Worm (Caenorhabditis elegans) whole organism, L4 larva: ENCODE data around the gene nsun-5.

ENCODE experiments used
- D1046.2 ChIP-seq: fragments of 200-800 bp; sonication (Bioruptor generic); IDR thresholded peaks from 2 replicates; pipeline ENCODE4 v1.3.6; 2022; ENCODE audit warnings: missing genetic modification characterization, missing compliant biosample characterization
- F44E2.7 ChIP-seq: fragments of 200-800 bp; sonication (Bioruptor generic); IDR thresholded peaks from 2 replicates; pipeline ENCODE4 v2.1.2; 2022; ENCODE audit warnings: missing genetic modification characterization, missing compliant biosample characterization
- Y105C5A.15 ChIP-seq: fragments of 200-800 bp; sonication (Bioruptor generic); IDR thresholded peaks from 2 replicates; pipeline ENCODE4 v1.3.6; 2022; ENCODE audit warnings: missing genetic modification characterization, missing compliant biosample characterization
- ZK337.2 ChIP-seq: fragments of 200-800 bp; sonication (Bioruptor generic); IDR thresholded peaks from 2 replicates; pipeline ENCODE4 v1.3.6; 2022; ENCODE audit warnings: missing genetic modification reagents, missing genetic modification characterization, missing compliant biosample characterization
- aha-1 ChIP-seq: fragments of 150-350 bp; peaks from one replicate; lab custom pipeline; 2014; ENCODE audit warnings: missing biosample characterization, missing genetic modification characterization
- arid-1 ChIP-seq: fragments of 200-800 bp; sonication (Bioruptor generic); conservative IDR thresholded peaks from 2 replicates; pipeline ENCODE4 v1.3.6; 2022; ENCODE audit warnings: missing genetic modification reagents, missing genetic modification characterization, missing compliant biosample characterization
- ceh-20 ChIP-seq: fragments of 200-800 bp; sonication (Bioruptor generic); IDR thresholded peaks from 2 replicates; pipeline ENCODE4 v1.3.6; 2022; ENCODE audit warnings: missing genetic modification reagents, missing genetic modification characterization, missing compliant biosample characterization
- ceh-28 ChIP-seq: fragments of 150-350 bp; optimal IDR thresholded peaks from 2 replicates; lab custom pipeline; 2014; ENCODE audit warnings: missing biosample characterization, missing genetic modification reagents, missing genetic modification characterization
- daf-16 ChIP-seq, 3 experiments: sonication (generic microtip); optimal IDR thresholded peaks; 2 replicates each; lab custom pipeline; 2016 to 2017; ENCODE audit warnings: missing genetic modification characterization in 3 of 3, missing genetic modification reagents in 3 of 3, mild to moderate bottlenecking in 2 of 3, missing compliant biosample characterization in 2 of 3, missing biosample characterization in 1 of 3, moderate library complexity in 1 of 3
- dmd-6 ChIP-seq: fragments of 200-800 bp; sonication (Bioruptor generic); IDR thresholded peaks from 2 replicates; pipeline ENCODE4 v1.3.6; 2022; ENCODE audit warnings: missing genetic modification reagents, missing genetic modification characterization, missing compliant biosample characterization
- dmd-8 ChIP-seq: fragments of 200-800 bp; sonication (Bioruptor generic); IDR thresholded peaks from 2 replicates; pipeline ENCODE4 v1.3.6; 2022; ENCODE audit warnings: missing genetic modification characterization, missing compliant biosample characterization
- dpl-1 ChIP-seq: fragments of 150-350 bp; optimal IDR thresholded peaks from 2 replicates; lab custom pipeline; 2014; ENCODE audit warnings: missing biosample characterization, missing genetic modification reagents, missing genetic modification characterization
- dve-1 ChIP-seq: sonication (generic microtip); optimal IDR thresholded peaks from 2 replicates; lab custom pipeline; 2017; ENCODE audit warnings: antibody characterized with exemption, mild to moderate bottlenecking, missing genetic modification characterization, missing compliant biosample characterization; ENCODE audit not compliant: insufficient read depth
- fkh-10 ChIP-seq: fragments of 150-350 bp; optimal IDR thresholded peaks from 2 replicates; lab custom pipeline; 2014; ENCODE audit warnings: missing biosample characterization, missing genetic modification reagents, missing genetic modification characterization
- hlh-11 ChIP-seq: fragments of 200-800 bp; sonication (Bioruptor generic); optimal IDR thresholded peaks from 2 replicates; lab custom pipeline; 2018; ENCODE audit warnings: mild to moderate bottlenecking, missing genetic modification characterization, missing compliant biosample characterization
- jun-1 ChIP-seq: fragments of 150-350 bp; optimal IDR thresholded peaks from 2 replicates; lab custom pipeline; 2014; ENCODE audit warnings: missing biosample characterization, missing genetic modification reagents, missing genetic modification characterization
- lin-13 ChIP-seq: fragments of 150-350 bp; optimal IDR thresholded peaks from 2 replicates; lab custom pipeline; 2014; ENCODE audit warnings: missing biosample characterization, missing genetic modification reagents, missing genetic modification characterization
- lin-29 ChIP-seq: fragments of 200-800 bp; sonication (Bioruptor generic); IDR thresholded peaks from 2 replicates; pipeline ENCODE4 v1.3.6; 2022; ENCODE audit warnings: missing genetic modification reagents, missing genetic modification characterization, missing compliant biosample characterization
- madf-5 ChIP-seq, 2 experiments: fragments of 200-800 bp; sonication (Bioruptor generic); IDR thresholded peaks; 2 replicates each; pipeline ENCODE4 v1.3.6; 2022; ENCODE audit warnings: missing compliant biosample characterization in 2 of 2, missing genetic modification characterization in 2 of 2
- mep-1 ChIP-seq: fragments of 150-350 bp; sonication (generic microtip); optimal IDR thresholded peaks from 3 replicates; lab custom pipeline; 2014; ENCODE audit warnings: missing biosample characterization, missing genetic modification characterization
- mes-2 ChIP-seq: sonication (generic microtip); optimal IDR thresholded peaks from 2 replicates; lab custom pipeline; 2016; ENCODE audit warnings: missing genotype, mild to moderate bottlenecking, missing genetic modification characterization, missing compliant biosample characterization; ENCODE audit not compliant: poor library complexity, severe bottlenecking
- mxl-2 ChIP-seq: fragments of 200-800 bp; sonication (Bioruptor generic); conservative IDR thresholded peaks from 2 replicates; pipeline ENCODE4 v1.3.6; 2022; ENCODE audit warnings: missing genetic modification reagents, missing genetic modification characterization, missing compliant biosample characterization
- nhr-25 ChIP-seq: sonication (generic microtip); optimal IDR thresholded peaks from 2 replicates; lab custom pipeline; 2017; ENCODE audit warnings: missing genetic modification characterization, mild to moderate bottlenecking, missing compliant biosample characterization, antibody characterized with exemption, moderate library complexity, borderline replicate concordance; ENCODE audit not compliant: insufficient read depth
- nhr-28 ChIP-seq: fragments of 150-350 bp; optimal IDR thresholded peaks from 2 replicates; lab custom pipeline; 2014; ENCODE audit warnings: missing biosample characterization, missing genetic modification characterization
- nhr-41 ChIP-seq: fragments of 200-800 bp; sonication (Bioruptor generic); IDR thresholded peaks from 2 replicates; pipeline ENCODE4 v1.3.6; 2022; ENCODE audit warnings: missing genetic modification reagents, missing genetic modification characterization, missing compliant biosample characterization
- nhr-42 ChIP-seq: fragments of 200-800 bp; sonication (Bioruptor generic); IDR thresholded peaks from 2 replicates; pipeline ENCODE4 v1.3.6; 2022; ENCODE audit warnings: missing genetic modification characterization, missing compliant biosample characterization
- nhr-77 ChIP-seq: fragments of 150-350 bp; optimal IDR thresholded peaks from 2 replicates; lab custom pipeline; 2014; ENCODE audit warnings: missing biosample characterization, missing genetic modification characterization
- php-3 ChIP-seq: fragments of 200-800 bp; sonication (Bioruptor generic); IDR thresholded peaks from 2 replicates; pipeline ENCODE4 v1.3.6; 2022; ENCODE audit warnings: missing genetic modification reagents, missing genetic modification characterization, missing compliant biosample characterization
- pqm-1 ChIP-seq: sonication (generic microtip); optimal IDR thresholded peaks from 2 replicates; lab custom pipeline; 2017; ENCODE audit warnings: missing biosample characterization, missing genetic modification characterization
- rbr-2 ChIP-seq: sonication (generic microtip); optimal IDR thresholded peaks from 2 replicates; lab custom pipeline; 2016; ENCODE audit warnings: missing genotype, missing genetic modification characterization, missing compliant biosample characterization
- sdz-12 ChIP-seq: fragments of 200-800 bp; sonication (Bioruptor generic); optimal IDR thresholded peaks from 2 replicates; lab custom pipeline; 2018; ENCODE audit warnings: mild to moderate bottlenecking, missing genetic modification characterization, missing compliant biosample characterization
- skn-1 ChIP-seq: fragments of 150-350 bp; optimal IDR thresholded peaks from 2 replicates; lab custom pipeline; 2014; ENCODE audit warnings: missing biosample characterization, missing genetic modification characterization
- unc-62 ChIP-seq, 3 experiments: fragments of 150-350 bp in 1 of 3; sonication (generic microtip); optimal IDR thresholded peaks in 2 of 3; peaks in 1 of 3; 1 replicate in 1 of 3; 2 replicates in 2 of 3; lab custom pipeline; 2014 to 2017; ENCODE audit warnings: missing biosample characterization in 3 of 3, missing genetic modification characterization in 3 of 3, missing genetic modification reagents in 3 of 3, missing genotype in 1 of 3
- zag-1 ChIP-seq: fragments of 150-350 bp; optimal IDR thresholded peaks from 2 replicates; lab custom pipeline; 2014; ENCODE audit warnings: missing biosample characterization, missing genetic modification characterization
- ztf-11 ChIP-seq: fragments of 150-350 bp; optimal IDR thresholded peaks from 2 replicates; lab custom pipeline; 2014; ENCODE audit warnings: missing biosample characterization, missing genetic modification characterization
- ztf-7 ChIP-seq: fragments of 150-350 bp; optimal IDR thresholded peaks from 2 replicates; lab custom pipeline; 2014; ENCODE audit warnings: missing biosample characterization, missing genetic modification characterization

The nsun-5 gene

DNA sequence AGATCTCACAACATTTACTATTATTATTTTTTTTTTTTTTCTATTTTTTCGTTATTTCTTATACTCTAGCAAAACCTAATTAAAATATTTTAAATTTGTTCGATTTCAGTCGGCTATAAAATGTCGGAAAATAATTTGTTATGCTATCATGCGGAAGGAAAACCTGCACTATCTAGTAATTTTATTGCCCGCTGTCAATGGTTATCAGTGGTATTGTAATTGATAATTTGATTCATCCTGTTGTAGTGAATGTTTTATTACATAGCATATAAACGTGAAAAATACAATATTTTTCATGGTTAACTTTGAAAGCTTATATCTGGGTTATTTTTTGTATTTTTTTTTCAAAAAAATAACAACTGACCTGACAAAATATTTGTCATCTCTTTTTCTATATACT, 10.1 kb upstream of the nsun-5 start (continued):
- peak; percentile 64 for TF ChIP-seq pqm-1 (tag; lab: Kevin White, UChicago)
- TF ChIP-seq madf-5 (GFP tag; IDR thresholded peaks at IDR 0.05; lab: Robert Waterston, UW), result no peak
- no peak for TF ChIP-seq D1046.2 (GFP tag; lab: Robert Waterston, UW)
- TF ChIP-seq jun-1 (tag; lab: Kevin White, UChicago), result no peak
- TF ChIP-seq dmd-8 (GFP tag; lab: Robert Waterston, UW), result no peak
- TF ChIP-seq F44E2.7 (GFP tag; lab: Robert Waterston, UW), result no peak
- TF ChIP-seq, all 104 proteins: peak for 8

DNA sequence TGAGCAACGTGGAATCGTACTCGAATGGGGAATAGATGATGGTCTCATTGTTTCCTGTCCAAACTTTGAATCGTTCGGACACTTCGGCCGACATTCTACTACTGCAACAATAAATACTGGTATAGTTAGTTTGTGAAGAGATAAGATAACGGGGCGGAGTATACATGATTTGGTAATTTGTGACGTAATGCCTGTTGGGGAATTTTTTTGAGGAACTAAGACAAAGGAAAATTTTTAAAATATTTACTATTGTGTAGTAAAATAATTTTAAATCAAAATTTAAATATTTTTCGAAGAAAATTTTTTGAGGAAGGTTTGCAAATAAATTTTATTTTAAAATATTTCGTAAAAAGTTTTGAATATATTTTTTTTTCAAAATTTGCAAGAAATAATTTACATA, 5.4 kb upstream of the nsun-5 start, which contains the start of gene elo-9:
Gene elo-9 (minus strand): TSS at position 101 of the 400 bp plus-strand sequence.
- no peak for TF ChIP-seq Y105C5A.15 (GFP tag; lab: Robert Waterston, UW)
- no peak for TF ChIP-seq sdz-12 (GFP tag; lab: Kevin White, UChicago)
- no peak for TF ChIP-seq fkh-10
- TF ChIP-seq zag-1 (tag; lab: Kevin White, UChicago), result no peak
- no peak for TF ChIP-seq skn-1
- TF ChIP-seq ztf-7 (tag; lab: Kevin White, UChicago), result no peak
- TF ChIP-seq ceh-28 (tag; lab: Kevin White, UChicago), result no peak
- TF ChIP-seq nhr-41, result no peak
- no peak for TF ChIP-seq rbr-2 (tag; lab: Kevin White, UChicago)
- no peak for TF ChIP-seq D1046.2 (GFP tag; lab: Robert Waterston, UW)
- TF ChIP-seq mes-2 (tag; lab: Kevin White, UChicago), result no peak
- TF ChIP-seq ZK337.2, result no peak
- TF ChIP-seq arid-1, result no peak
- TF ChIP-seq lin-29 (GFP tag; lab: Robert Waterston, UW), result no peak
- no peak for TF ChIP-seq lin-13 (GFP tag; lab: Kevin White, UChicago)
- TF ChIP-seq aha-1, result no peak
- TF ChIP-seq nhr-25, result no peak
- TF ChIP-seq ceh-20, result no peak

- TF ChIP-seq pqm-1 (tag; lab: Kevin White, UChicago) (peak; percentile 86), nhr-28 (peak; percentile 92), php-3 (GFP tag; lab: Robert Waterston, UW) (peak; percentile 85), dmd-6 (peak; percentile 59; the same call in 1 of the 2 replicates), daf-16 (GFP tag; optimal IDR thresholded peaks at IDR 0.05; lab: Kevin White, UChicago) (no peak), daf-16 (tag; optimal IDR thresholded peaks at IDR 0.05; lab: Kevin White, UChicago) (peak; percentile 38), dve-1 (tag; lab: Kevin White, UChicago) (peak; percentile 55), mep-1 (tag; lab: Kevin White, UChicago) (peak; percentile 16), nhr-42 (GFP tag; lab: Robert Waterston, UW) (no peak), dpl-1 (GFP tag; lab: Kevin White, UChicago) (no peak), hlh-11 (tag; lab: Kevin White, UChicago) (peak; percentile 46), ztf-11 (tag; lab: Kevin White, UChicago) (no peak), nhr-77 (tag; lab: Kevin White, UChicago) (peak; percentile 91)
Measured at ce11 chrII:14964877-14965276, 4.5 kb upstream of the nsun-5 start.

DNA sequence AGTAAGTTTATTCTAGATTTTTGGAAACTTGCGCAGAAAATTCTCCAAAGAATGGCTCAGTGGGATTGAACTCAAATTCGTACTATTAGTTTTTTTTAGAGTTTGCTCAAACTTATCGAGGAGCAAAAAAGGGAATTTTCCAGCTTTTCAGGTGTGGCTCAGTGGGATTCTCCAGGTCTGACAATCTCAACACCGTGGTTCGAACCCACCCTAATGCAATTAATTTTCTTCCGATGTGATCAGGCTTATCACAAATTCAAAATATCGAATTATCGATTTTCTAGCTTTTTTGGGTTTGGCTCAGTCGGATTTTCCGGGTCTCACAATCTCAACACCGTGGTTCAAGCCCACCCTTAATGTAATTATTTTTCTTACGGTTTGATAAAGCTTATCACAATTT, 3.0 kb upstream of the nsun-5 start:
- TF ChIP-seq unc-62 (GFP tag; optimal IDR thresholded peaks at IDR 0.05 in 1 of 2; lab: Kevin White, UChicago), result peak in 1 of 2 experiments; percentile 95
- no peak for TF ChIP-seq unc-62 (tag; optimal IDR thresholded peaks at IDR 0.05; lab: Kevin White, UChicago)
- TF ChIP-seq mxl-2, result no peak
- TF ChIP-seq ceh-28 (tag; lab: Kevin White, UChicago), result peak; percentile 37
